Worm (Caenorhabditis elegans): Measurements from ENCODE around the gene pfn-2.

pfn-2 gene

ce11 chrX:5377307-5377706 lies 23.4 kb upstream of the pfn-2 start, which contains the start of gene sek-5:
sek-5 (plus strand) TSS chrX:5377607.
- TF ChIP-seq egl-18 (GFP tag; IDR thresholded peaks at IDR 0.05) (no peak), ama-1 (optimal IDR thresholded peaks at IDR 0.05) (no peak), ama-1 (GFP tag; optimal IDR thresholded peaks at IDR 0.05) (no peak), aptf-2 (GFP tag; conservative IDR thresholded peaks at IDR 0.05) (no peak), ceh-79 (tag; optimal IDR thresholded peaks at IDR 0.05) (no peak), Y56A3A.18 (GFP tag; IDR thresholded peaks at IDR 0.05) (no peak), lin-26 (GFP tag; IDR thresholded peaks at IDR 0.05) (no peak), repo-1 (tag; optimal IDR thresholded peaks at IDR 0.05) (no peak), ceh-58 (GFP tag; IDR thresholded peaks at IDR 0.05) (no peak), tbp1 (GFP tag; optimal IDR thresholded peaks at IDR 0.05) (no peak), Y53F4B.3 (GFP tag; IDR thresholded peaks at IDR 0.05) (no peak), Y67H2A.10 (GFP tag; conservative IDR thresholded peaks at IDR 0.05) (no peak), egl-44 (GFP tag; IDR thresholded peaks at IDR 0.05) (no peak), nfya-2 (GFP tag; IDR thresholded peaks at IDR 0.05) (no peak), F52B5.7 (tag; optimal IDR thresholded peaks at IDR 0.05) (no peak), mes-4 (tag; optimal IDR thresholded peaks at IDR 0.05) (no peak)

ce11 chrX:5374742-5375141 lies 20.9 kb upstream of the pfn-2 start, which contains the start of gene sek-4:
sek-4 (plus strand) TSS chrX:5375059.
- TF ChIP-seq nhr-80 (tag; optimal IDR thresholded peaks at IDR 0.05) (peak; percentile 57), cebp-2 (GFP tag; IDR thresholded peaks at IDR 0.05) (no peak)

- TF ChIP-seq unc-62 (GFP tag; optimal IDR thresholded peaks at IDR 0.05), result no peak
- TF ChIP-seq nhr-90 (tag; optimal IDR thresholded peaks at IDR 0.05), result no peak
- TF ChIP-seq ama-1 (optimal IDR thresholded peaks at IDR 0.05), result no peak
- no peak for TF ChIP-seq ama-1 (GFP tag; optimal IDR thresholded peaks at IDR 0.05)
- TF ChIP-seq bed-1 (GFP tag; IDR thresholded peaks at IDR 0.05), result no peak
- no peak for TF ChIP-seq cebp-1 (GFP tag; IDR thresholded peaks at IDR 0.05)
- TF ChIP-seq cebp-1 (tag; optimal IDR thresholded peaks at IDR 0.05), result no peak
- TF ChIP-seq tlf-1 (GFP tag; optimal IDR thresholded peaks at IDR 0.05), result no peak
- no peak for TF ChIP-seq sptf-2 (GFP tag; optimal IDR thresholded peaks at IDR 0.05)
- TF ChIP-seq Y67H2A.10 (GFP tag; conservative IDR thresholded peaks at IDR 0.05), result no peak
- TF ChIP-seq dox-1 (GFP tag; IDR thresholded peaks at IDR 0.05), result no peak
- TF ChIP-seq hrde-1 (tag; optimal IDR thresholded peaks at IDR 0.05; ENCODE audit: borderline replicate concordance), result no peak
- TF ChIP-seq F39B2.1 (GFP tag; IDR thresholded peaks at IDR 0.05), result no peak
- no peak for TF ChIP-seq dpl-1 (GFP tag; optimal IDR thresholded peaks at IDR 0.05)
- TF ChIP-seq akir-1 (GFP tag; optimal IDR thresholded peaks at IDR 0.05), result no peak
- no peak for TF ChIP-seq snpc-1.3 (tag; optimal IDR thresholded peaks at IDR 0.05; ENCODE audit: insufficient read depth)
- TF ChIP-seq ceh-40 (GFP tag; IDR thresholded peaks at IDR 0.05), result no peak
- TF ChIP-seq lag-1 (GFP tag; IDR thresholded peaks at IDR 0.05), result no peak
- no peak for TF ChIP-seq F23B12.7 (tag; optimal IDR thresholded peaks at IDR 0.05; ENCODE audit: insufficient read depth)
- no peak for TF ChIP-seq egl-18 (GFP tag; IDR thresholded peaks at IDR 0.05)
- TF ChIP-seq bed-2 (GFP tag; IDR thresholded peaks at IDR 0.05), result no peak
- TF ChIP-seq hmg-20 (GFP tag; IDR thresholded peaks at IDR 0.05), result no peak
Observed at ce11 chrX:5373597-5373996, 19.7 kb upstream of the pfn-2 start.

DNA sequence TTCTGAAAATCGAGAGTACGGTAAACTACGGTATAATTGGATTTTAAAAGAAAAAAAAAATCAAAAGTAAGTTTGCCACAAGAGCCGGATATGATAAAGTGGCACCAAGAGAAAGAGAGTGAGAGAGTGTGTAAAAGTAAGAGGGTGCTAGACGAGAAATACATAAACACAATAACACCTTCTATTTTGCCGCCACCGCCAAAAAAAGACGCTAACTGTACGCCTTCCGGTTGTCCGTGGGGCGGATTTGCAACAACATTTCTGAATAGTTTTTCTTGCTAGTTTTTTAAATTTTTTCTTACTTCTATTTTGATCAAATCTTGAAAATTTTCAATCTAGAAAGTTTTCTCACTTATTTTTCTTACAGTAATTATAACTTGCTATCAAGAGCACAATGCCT lies 18.8 kb upstream of the pfn-2 start, which contains the start of gene F35C8.8:
Gene F35C8.8 (minus strand): TSS at position 2 of the 400 bp plus-strand sequence.
- TF ChIP-seq madf-6 (GFP tag; IDR thresholded peaks at IDR 0.05) (peak; percentile 80), unc-130 (GFP tag; optimal IDR thresholded peaks at IDR 0.05) (no peak), let-607 (tag; optimal IDR thresholded peaks at IDR 0.05) (no peak), hmg-1.2 (GFP tag; IDR thresholded peaks at IDR 0.05) (peak; percentile 48), lsy-27 (tag; optimal IDR thresholded peaks at IDR 0.05; ENCODE audit: borderline replicate concordance, insufficient read depth) (no peak), cebp-2 (GFP tag; IDR thresholded peaks at IDR 0.05) (no peak), xnd-1 (tag; optimal IDR thresholded peaks at IDR 0.05) (peak; percentile 7), madf-8 (GFP tag; conservative IDR thresholded peaks at IDR 0.05) (peak; percentile 27; the same call in 1 of the 2 replicates), Y67H2A.10 (GFP tag; conservative IDR thresholded peaks at IDR 0.05) (no peak), efl-1 (GFP tag; optimal IDR thresholded peaks at IDR 0.05) (peak; percentile 66)

Measured in whole organism, young adult.